Worm (Caenorhabditis elegans) whole organism, midembryonic: ENCODE results near the gene ZK1098.2.

ENCODE experiments used
- T22C8.4 ChIP-seq: fragments of 200-800 bp; sonication (Bioruptor generic); IDR thresholded peaks from 2 replicates; pipeline ENCODE4 v1.3.6; 2022; ENCODE audit warnings: missing genetic modification characterization, missing compliant biosample characterization
- cog-1 ChIP-seq: sonication (generic microtip); optimal IDR thresholded peaks from 2 replicates; lab custom pipeline; 2016; ENCODE audit warnings: missing genetic modification characterization, missing compliant biosample characterization
- flt-1 ChIP-seq: fragments of 200-800 bp; sonication (Bioruptor generic); IDR thresholded peaks from 2 replicates; pipeline ENCODE4 v1.3.6; 2022; ENCODE audit warnings: missing genetic modification characterization, missing compliant biosample characterization
- tab-1 ChIP-seq: fragments of 200-800 bp; sonication (Bioruptor generic); IDR thresholded peaks from 2 replicates; pipeline ENCODE4 v1.3.6; 2022; ENCODE audit warnings: missing genetic modification characterization, missing compliant biosample characterization
- ztf-23 ChIP-seq: fragments of 200-800 bp; sonication (Bioruptor generic); IDR thresholded peaks from 2 replicates; pipeline ENCODE4 v1.3.6; 2022; ENCODE audit warnings: missing genetic modification reagents, missing genetic modification characterization, missing compliant biosample characterization
- ztf-29 ChIP-seq: fragments of 200-800 bp; sonication (Bioruptor generic); IDR thresholded peaks from 2 replicates; pipeline ENCODE4 v1.3.6; 2022; ENCODE audit warnings: missing genetic modification reagents, missing genetic modification characterization, missing compliant biosample characterization

- TF ChIP-seq T22C8.4 (GFP tag; lab: Robert Waterston, UW) = no peak
- TF ChIP-seq ztf-29 = no peak
- no peak for TF ChIP-seq ztf-23 (GFP tag; lab: Robert Waterston, UW)
- no peak for TF ChIP-seq tab-1 (GFP tag; lab: Robert Waterston, UW)
- TF ChIP-seq cog-1 = no peak
- no peak for TF ChIP-seq flt-1 (GFP tag; lab: Robert Waterston, UW)
Measured at ce11 chrIII:9580039-9580891, 51.3 kb downstream of the ZK1098.2 start, which contains the start of gene ced-7.
